Worm (Caenorhabditis elegans) whole organism, L3 larva: ENCODE measurements around the gene F46H5.7.
A peak's percentile ranks its signal among the peaks of the same experiment; 100 is the strongest.

Experiments used
- R02D3.7 ChIP-seq: fragments of 150-350 bp; optimal IDR thresholded peaks from 2 replicates; lab custom pipeline; 2014; ENCODE audit warnings: missing biosample characterization, missing genetic modification characterization
- ama-1 ChIP-seq: fragments of 150-350 bp; optimal IDR thresholded peaks from 2 replicates; lab custom pipeline; 2018
- ceh-16 ChIP-seq: sonication (generic microtip); optimal IDR thresholded peaks from 2 replicates; lab custom pipeline; 2017; ENCODE audit warnings: missing biosample characterization, missing genetic modification characterization
- ceh-28 ChIP-seq: fragments of 150-350 bp; optimal IDR thresholded peaks from 2 replicates; lab custom pipeline; 2014; ENCODE audit warnings: missing biosample characterization, missing genetic modification reagents, missing genetic modification characterization
- ceh-82 ChIP-seq: fragments of 150-350 bp; optimal IDR thresholded peaks from 2 replicates; lab custom pipeline; 2014; ENCODE audit warnings: missing biosample characterization, missing genetic modification characterization
- ceh-9 ChIP-seq: sonication (generic microtip); optimal IDR thresholded peaks from 2 replicates; lab custom pipeline; 2018; ENCODE audit warnings: missing biosample characterization, missing genetic modification characterization
- egl-27 ChIP-seq: sonication (generic microtip); optimal IDR thresholded peaks from 4 replicates; lab custom pipeline; 2017; ENCODE audit warnings: missing biosample characterization, missing genetic modification reagents, missing genetic modification characterization
- egl-5 ChIP-seq: fragments of 150-350 bp; optimal IDR thresholded peaks from 2 replicates; lab custom pipeline; 2017; ENCODE audit warnings: missing biosample characterization, missing genetic modification reagents, missing genetic modification characterization, inconsistent platforms
- elt-1 ChIP-seq: fragments of 150-350 bp; optimal IDR thresholded peaks from 2 replicates; lab custom pipeline; 2014; ENCODE audit warnings: missing biosample characterization, missing genetic modification characterization
- elt-2 ChIP-seq: sonication (generic microtip); optimal IDR thresholded peaks from 2 replicates; lab custom pipeline; 2016; ENCODE audit warnings: missing genetic modification reagents, mild to moderate bottlenecking, missing genetic modification characterization, missing compliant biosample characterization
- elt-3 ChIP-seq, 3 experiments: fragments of 150-350 bp in 1 of 3; sonication (generic microtip) in 2 of 3; optimal IDR thresholded peaks; 2 replicates in 2 of 3; 4 replicates in 1 of 3; lab custom pipeline; 2014 to 2017; ENCODE audit warnings: missing biosample characterization in 3 of 3, missing genetic modification characterization in 3 of 3
- eor-1 ChIP-seq, 2 experiments: fragments of 150-350 bp; optimal IDR thresholded peaks; 2 replicates each; lab custom pipeline; 2014 to 2018; ENCODE audit warnings: missing biosample characterization in 2 of 2, missing genetic modification characterization in 2 of 2
- fkh-10 ChIP-seq: sonication (generic microtip); optimal IDR thresholded peaks from 2 replicates; lab custom pipeline; 2017; ENCODE audit warnings: missing biosample characterization, missing genetic modification reagents, missing genetic modification characterization
- fkh-2 ChIP-seq: fragments of 150-350 bp; optimal IDR thresholded peaks from 2 replicates; lab custom pipeline; 2014; ENCODE audit warnings: missing biosample characterization, missing genetic modification reagents, missing genetic modification characterization
- fos-1 ChIP-seq: fragments of 150-350 bp; optimal IDR thresholded peaks from 2 replicates; lab custom pipeline; 2014; ENCODE audit warnings: missing biosample characterization, missing genetic modification characterization
- hmg-11 ChIP-seq: sonication (generic microtip); optimal IDR thresholded peaks from 2 replicates; lab custom pipeline; 2016; ENCODE audit warnings: missing genetic modification characterization, missing compliant biosample characterization
- jun-1 ChIP-seq: fragments of 150-350 bp; optimal IDR thresholded peaks from 2 replicates; lab custom pipeline; 2014; ENCODE audit warnings: missing biosample characterization, missing genetic modification reagents, missing genetic modification characterization
- lin-15B ChIP-seq: fragments of 150-350 bp; optimal IDR thresholded peaks from 2 replicates; lab custom pipeline; 2014; ENCODE audit warnings: missing biosample characterization, missing genetic modification characterization
- lin-39 ChIP-seq: fragments of 150-350 bp; optimal IDR thresholded peaks from 2 replicates; lab custom pipeline; 2018; ENCODE audit warnings: missing biosample characterization, missing genetic modification reagents, missing genetic modification characterization
- lsy-12 ChIP-seq: sonication (generic microtip); optimal IDR thresholded peaks from 2 replicates; lab custom pipeline; 2016; ENCODE audit warnings: mild to moderate bottlenecking, missing genetic modification characterization, missing compliant biosample characterization
- nfya-1 ChIP-seq: sonication (generic microtip); optimal IDR thresholded peaks from 2 replicates; lab custom pipeline; 2017; ENCODE audit warnings: missing genetic modification characterization, mild to moderate bottlenecking, missing compliant biosample characterization, antibody characterized with exemption, moderate library complexity; ENCODE audit not compliant: insufficient read depth
- nhr-11 ChIP-seq: fragments of 150-350 bp; optimal IDR thresholded peaks from 2 replicates; lab custom pipeline; 2014; ENCODE audit warnings: missing biosample characterization, missing genetic modification characterization
- nhr-23 ChIP-seq: fragments of 150-350 bp; optimal IDR thresholded peaks from 2 replicates; lab custom pipeline; 2014; ENCODE audit warnings: missing biosample characterization, missing genetic modification reagents, missing genetic modification characterization
- nhr-237 ChIP-seq: fragments of 150-350 bp; optimal IDR thresholded peaks from 2 replicates; lab custom pipeline; 2014; ENCODE audit warnings: missing biosample characterization, missing genetic modification characterization
- nhr-25 ChIP-seq: sonication (generic microtip); optimal IDR thresholded peaks from 2 replicates; lab custom pipeline; 2017; ENCODE audit warnings: missing biosample characterization, missing genetic modification characterization
- nhr-28 ChIP-seq: fragments of 150-350 bp; optimal IDR thresholded peaks from 2 replicates; lab custom pipeline; 2014; ENCODE audit warnings: missing biosample characterization, missing genetic modification characterization
- nhr-43 ChIP-seq: sonication (generic microtip); optimal IDR thresholded peaks from 2 replicates; lab custom pipeline; 2016; ENCODE audit warnings: mild to moderate bottlenecking, missing genetic modification characterization, missing compliant biosample characterization; ENCODE audit not compliant: poor library complexity, severe bottlenecking
- nhr-76 ChIP-seq: fragments of 150-350 bp; sonication (generic microtip); optimal IDR thresholded peaks from 5 replicates; lab custom pipeline; 2014; ENCODE audit warnings: missing biosample characterization, missing genetic modification characterization
- nhr-77 ChIP-seq: fragments of 150-350 bp; optimal IDR thresholded peaks from 2 replicates; lab custom pipeline; 2014; ENCODE audit warnings: missing biosample characterization, missing genetic modification characterization
- pha-4 ChIP-seq: fragments of 150-350 bp; optimal IDR thresholded peaks from 2 replicates; lab custom pipeline; 2014; ENCODE audit warnings: missing biosample characterization, missing genetic modification reagents, missing genetic modification characterization
- pqm-1 ChIP-seq: fragments of 150-350 bp; optimal IDR thresholded peaks from 2 replicates; lab custom pipeline; 2017; ENCODE audit warnings: missing biosample characterization, missing genetic modification characterization, inconsistent platforms
- skn-1 ChIP-seq: fragments of 150-350 bp; optimal IDR thresholded peaks from 2 replicates; lab custom pipeline; 2014; ENCODE audit warnings: missing biosample characterization, missing genetic modification characterization
- snpc-4 ChIP-seq: fragments of 150-350 bp; optimal IDR thresholded peaks from 2 replicates; lab custom pipeline; 2014; ENCODE audit warnings: missing biosample characterization, missing genetic modification characterization
- tbx-2 ChIP-seq: sonication (generic microtip); optimal IDR thresholded peaks from 2 replicates; lab custom pipeline; 2016; ENCODE audit warnings: mild to moderate bottlenecking, missing genetic modification characterization, missing compliant biosample characterization
- unc-62 ChIP-seq: fragments of 150-350 bp; sonication (generic microtip); optimal IDR thresholded peaks from 4 replicates; lab custom pipeline; 2014; ENCODE audit warnings: missing biosample characterization, missing genetic modification reagents, missing genetic modification characterization
- ztf-11 ChIP-seq: fragments of 150-350 bp; optimal IDR thresholded peaks from 2 replicates; lab custom pipeline; 2014; ENCODE audit warnings: missing biosample characterization, missing genetic modification characterization

F46H5.7 gene

ce11 chrX:7264591-7265306 lies 22.0 kb upstream of the F46H5.7 start:
- TF ChIP-seq unc-62 (peak; percentile 4), elt-1 (tag; lab: Kevin White, UChicago) (peak; percentile 26), nhr-25 (peak; percentile 96), skn-1 (tag; lab: Kevin White, UChicago) (no peak), snpc-4 (tag; lab: Kevin White, UChicago) (peak; percentile 86), ceh-16 (tag; lab: Kevin White, UChicago) (no peak), nhr-11 (peak; percentile 56), elt-3 (tag; optimal IDR thresholded peaks at IDR 0.05; lab: Kevin White, UChicago) (peak in 1 of 3 experiments; percentile 37), fkh-10 (GFP tag; lab: Kevin White, UChicago) (peak; percentile 48), nhr-43 (peak; percentile 82), jun-1 (tag; lab: Kevin White, UChicago) (peak; percentile 94), nhr-28 (tag; lab: Kevin White, UChicago) (no peak), hmg-11 (tag; lab: Kevin White, UChicago) (peak; percentile 98), egl-27 (tag; lab: Kevin White, UChicago) (peak; percentile 69), tbx-2 (tag; lab: Kevin White, UChicago) (peak; percentile 83), nhr-77 (no peak), elt-2 (tag; lab: Kevin White, UChicago) (peak; percentile 81), fos-1 (peak; percentile 64), lin-15B (peak; percentile 74), eor-1 (tag; optimal IDR thresholded peaks at IDR 0.05; lab: Kevin White, UChicago) (no peak), lin-39 (peak; percentile 95), ama-1 (lab: Kevin White, UChicago) (peak; percentile 72), fkh-2 (tag; lab: Kevin White, UChicago) (no peak), egl-5 (tag; lab: Kevin White, UChicago) (peak; percentile 94), lsy-12 (tag; lab: Kevin White, UChicago) (peak; percentile 78), nhr-237 (no peak), nhr-23 (tag; lab: Kevin White, UChicago) (peak; percentile 90), ceh-28 (tag; lab: Kevin White, UChicago) (peak; percentile 48), nfya-1 (tag; lab: Kevin White, UChicago) (peak; percentile 94), ceh-82 (tag; lab: Kevin White, UChicago) (peak; percentile 54), R02D3.7 (tag; lab: Kevin White, UChicago) (peak; percentile 4), ceh-9 (no peak), pha-4 (peak; percentile 93)

- peak; percentile 54 for TF ChIP-seq pqm-1
- TF ChIP-seq elt-2 (tag; lab: Kevin White, UChicago), result peak; percentile 44
- TF ChIP-seq pha-4, result peak; percentile 6
- no peak for TF ChIP-seq egl-5 (tag; lab: Kevin White, UChicago)
Observed at ce11 chrX:7260327-7261019, 17.7 kb upstream of the F46H5.7 start, which contains the start of gene lact-1. Gene lact-1, minus strand, starts transcription at chrX:7260377.

- no peak for TF ChIP-seq nhr-76 (tag; lab: Kevin White, UChicago)
- TF ChIP-seq nhr-23 (tag; lab: Kevin White, UChicago), result no peak
- peak; percentile 26 for TF ChIP-seq nfya-1 (tag; lab: Kevin White, UChicago)
- TF ChIP-seq ztf-11 (tag; lab: Kevin White, UChicago), result no peak
- TF ChIP-seq skn-1 (tag; lab: Kevin White, UChicago), result no peak
- no peak for TF ChIP-seq nhr-43
Observed at ce11 chrX:7256891-7257290, 14.1 kb upstream of the F46H5.7 start, which contains the start of gene F46H5.5. Gene F46H5.5, minus strand, starts transcription at chrX:7256991.

ce11 chrX:7254558-7254957 lies 11.8 kb upstream of the F46H5.7 start, which contains the start of gene F46H5.4:
Gene F46H5.4, minus strand, starts transcription at chrX:7254610.
- TF ChIP-seq lin-15B, result peak; percentile 0
- no peak for TF ChIP-seq fkh-10 (GFP tag; lab: Kevin White, UChicago)
- TF ChIP-seq egl-27 (tag; lab: Kevin White, UChicago), result no peak
- TF ChIP-seq hmg-11 (tag; lab: Kevin White, UChicago), result peak; percentile 60
- peak; percentile 23 for TF ChIP-seq nhr-23 (tag; lab: Kevin White, UChicago)
- TF ChIP-seq pha-4, result peak; percentile 40
- TF ChIP-seq nhr-25, result peak; percentile 7
- no peak for TF ChIP-seq elt-1 (tag; lab: Kevin White, UChicago)
- peak; percentile 49 for TF ChIP-seq nfya-1 (tag; lab: Kevin White, UChicago)
- no peak for TF ChIP-seq elt-2 (tag; lab: Kevin White, UChicago)
- no peak for TF ChIP-seq nhr-77
